Fruit fly (Drosophila melanogaster): ENCODE results near the gene lmd.

The lmd gene

dm6 chr3R:23028506-23028905 is 2.0 kb upstream of the lmd start:
- TF ChIP-seq CG8301 (tag; optimal IDR thresholded peaks at IDR 0.05) (peak; percentile 25), CG4496 (GFP tag; IDR thresholded peaks at IDR 0.05) (peak; percentile 43; the same call in 1 of the 3 replicates), CG9948 (tag; optimal IDR thresholded peaks at IDR 0.05) (no peak), Pif1A (GFP tag; optimal IDR thresholded peaks at IDR 0.05) (no peak), fd96Ca (GFP tag; IDR thresholded peaks at IDR 0.05) (0 out of 3 replicates have a peak, but pooled peaks have one; percentile 11), Ets98B (GFP tag; IDR thresholded peaks at IDR 0.05) (peak; percentile 49), CG14655 (GFP tag; optimal IDR thresholded peaks at IDR 0.05) (peak; percentile 34)

dm6 chr3R:23027428-23027813 is 908 bp upstream of the lmd start:
- TF ChIP-seq gl (tag; optimal IDR thresholded peaks at IDR 0.05): no peak
- no peak for TF ChIP-seq CG17806 (tag; optimal IDR thresholded peaks at IDR 0.05)
- TF ChIP-seq Ets98B (GFP tag; IDR thresholded peaks at IDR 0.05): no peak
- no peak for TF ChIP-seq Pif1B (GFP tag; optimal IDR thresholded peaks at IDR 0.05)
- no peak for TF ChIP-seq CG34367 (tag; optimal IDR thresholded peaks at IDR 0.05)
- no peak for TF ChIP-seq Pif1A (GFP tag; optimal IDR thresholded peaks at IDR 0.05)
- no peak for TF ChIP-seq Snoo (tag; optimal IDR thresholded peaks at IDR 0.05)
- TF ChIP-seq CG4496 (GFP tag; IDR thresholded peaks at IDR 0.05): peak; percentile 9; the same call in 1 of the 3 replicates
- peak; percentile 15 for TF ChIP-seq CG13204 (GFP tag; optimal IDR thresholded peaks at IDR 0.05)

DNA sequence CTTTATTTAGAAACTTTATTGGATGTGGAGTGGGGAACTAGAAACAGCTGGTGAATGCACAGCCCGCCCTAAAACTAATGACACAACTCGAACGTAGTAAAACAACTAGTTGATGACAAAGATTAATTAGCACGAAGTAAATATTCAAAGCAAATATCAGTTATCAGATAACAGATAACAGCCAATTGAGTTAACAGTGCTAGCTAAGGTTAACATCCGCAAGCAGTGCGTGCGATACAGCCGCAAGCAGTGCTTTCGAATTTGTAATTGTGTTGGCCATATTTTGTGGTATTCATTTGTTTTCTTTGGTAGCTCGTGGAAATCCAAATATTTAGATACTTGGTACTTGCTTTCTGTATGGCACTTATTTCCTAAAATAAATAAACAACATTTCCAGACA is 13.0 kb downstream of the lmd start:
- no peak for TF ChIP-seq Pif1B (GFP tag; optimal IDR thresholded peaks at IDR 0.05)
- no peak for TF ChIP-seq CG34367 (tag; optimal IDR thresholded peaks at IDR 0.05)
- TF ChIP-seq CG17806 (tag; optimal IDR thresholded peaks at IDR 0.05): no peak
- TF ChIP-seq EcR (GFP tag; optimal IDR thresholded peaks at IDR 0.05): no peak
- TF ChIP-seq gl (tag; optimal IDR thresholded peaks at IDR 0.05): no peak

dm6 chr3R:23012017-23012416 is 14.5 kb downstream of the lmd start, which contains the start of gene CG6688:
TSS of gene CG6688 (plus strand) at chr3R:23012412.
- TF ChIP-seq CG17806 (tag; optimal IDR thresholded peaks at IDR 0.05) (no peak), fd96Ca (GFP tag; IDR thresholded peaks at IDR 0.05) (0 out of 3 replicates have a peak, but pooled peaks have one; percentile 5)

- TF ChIP-seq Ets98B (GFP tag; IDR thresholded peaks at IDR 0.05) (peak; percentile 69), CG4496 (GFP tag; IDR thresholded peaks at IDR 0.05) (peak; percentile 65), gl (tag; optimal IDR thresholded peaks at IDR 0.05) (no peak), CG32121 (GFP tag; IDR thresholded peaks at IDR 0.05) (0 out of 2 replicates have a peak, but pooled peaks have one; percentile 17)
These were observed 16.1 kb downstream of the lmd start, which contains the start of gene CG34375 for dm6 chr3R:23010406-23010805. TSS of gene CG34375 (minus strand) at chr3R:23010562.

DNA sequence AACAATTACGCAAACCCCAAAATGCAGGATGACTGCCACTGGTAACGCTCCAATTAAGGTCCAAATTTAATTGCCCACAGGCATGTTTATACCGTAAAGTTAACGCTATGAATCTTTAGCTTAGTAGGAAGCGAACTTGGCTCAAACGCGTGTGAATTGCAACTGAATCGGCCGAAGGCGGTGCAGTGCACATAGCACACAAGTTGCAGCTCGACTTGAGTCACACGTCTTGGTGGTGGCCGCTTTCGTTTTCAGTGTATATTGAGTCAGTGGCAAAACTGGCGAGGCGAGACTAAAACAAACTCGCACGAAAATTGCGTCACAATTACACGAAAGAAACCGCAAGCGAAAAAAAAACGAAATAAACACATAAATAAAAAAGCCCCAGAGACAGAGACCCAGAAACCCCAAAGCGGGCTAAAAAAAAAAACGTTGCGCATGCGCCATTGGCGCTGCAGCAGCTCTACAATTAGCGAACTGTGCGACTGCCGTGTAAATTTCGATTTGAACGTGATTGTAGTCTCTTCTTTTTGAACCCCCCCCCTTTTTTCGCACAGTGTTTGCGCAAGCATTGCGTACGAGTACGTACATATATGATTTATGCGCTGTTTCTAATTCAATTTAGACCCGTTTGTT is 16.9 kb downstream of the lmd start:
- TF ChIP-seq CG32121 (GFP tag; IDR thresholded peaks at IDR 0.05): peak; percentile 83
- peak; percentile 14 for TF ChIP-seq CG8301 (tag; optimal IDR thresholded peaks at IDR 0.05)
- TF ChIP-seq rn (GFP tag; IDR thresholded peaks at IDR 0.05): peak; percentile 37; the same call in 1 of the 2 replicates
- peak; percentile 26 for TF ChIP-seq CG14655 (GFP tag; optimal IDR thresholded peaks at IDR 0.05)
- peak; percentile 50 for TF ChIP-seq CG12605 (GFP tag; IDR thresholded peaks at IDR 0.05)
- TF ChIP-seq CG34367 (tag; optimal IDR thresholded peaks at IDR 0.05): no peak
- TF ChIP-seq CG4496 (GFP tag; IDR thresholded peaks at IDR 0.05): peak; percentile 83
- TF ChIP-seq CG17806 (tag; optimal IDR thresholded peaks at IDR 0.05): no peak
- no peak for TF ChIP-seq Snoo (tag; optimal IDR thresholded peaks at IDR 0.05)
- peak; percentile 79 for TF ChIP-seq fd96Ca (GFP tag; IDR thresholded peaks at IDR 0.05)
- TF ChIP-seq Ets98B (GFP tag; IDR thresholded peaks at IDR 0.05): peak; percentile 77
- TF ChIP-seq Pif1A (GFP tag; optimal IDR thresholded peaks at IDR 0.05): peak; percentile 34

DNA sequence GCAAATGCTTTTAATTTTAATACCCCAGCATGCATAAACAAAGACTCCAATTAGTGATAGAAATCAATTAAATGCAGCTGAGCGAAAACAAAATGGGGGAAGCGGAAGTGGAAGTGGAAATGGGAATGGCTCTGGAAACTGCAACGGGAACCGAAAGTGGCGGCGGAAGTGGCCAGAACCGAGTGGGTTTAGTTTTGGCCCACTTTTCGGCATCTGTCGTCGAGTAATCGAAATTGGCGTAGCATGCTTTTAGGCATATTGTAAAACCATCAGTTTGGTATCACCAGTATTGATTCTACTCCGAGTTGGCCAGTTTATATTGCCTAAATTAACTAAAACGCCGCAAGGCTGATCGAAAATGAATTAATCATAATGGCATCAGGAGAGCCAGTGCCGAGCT is 22.4 kb downstream of the lmd start:
- TF ChIP-seq D1 (tag; optimal IDR thresholded peaks at IDR 0.05) (no peak), CG10348 (GFP tag; IDR thresholded peaks at IDR 0.05) (no peak), CG8159 (tag; optimal IDR thresholded peaks at IDR 0.05) (no peak), Ets98B (GFP tag; IDR thresholded peaks at IDR 0.05) (0 out of 2 replicates have a peak, but pooled peaks have one; percentile 11), Snoo (tag; optimal IDR thresholded peaks at IDR 0.05) (no peak), fd96Ca (GFP tag; IDR thresholded peaks at IDR 0.05) (peak; percentile 54; the same call in 2 of the 3 replicates), Pif1A (GFP tag; optimal IDR thresholded peaks at IDR 0.05) (no peak), CG12605 (GFP tag; IDR thresholded peaks at IDR 0.05) (no peak), CG9948 (tag; optimal IDR thresholded peaks at IDR 0.05) (no peak), CG13204 (GFP tag; optimal IDR thresholded peaks at IDR 0.05) (no peak), Pif1B (GFP tag; optimal IDR thresholded peaks at IDR 0.05) (no peak), rn (GFP tag; IDR thresholded peaks at IDR 0.05) (no peak), CG14655 (GFP tag; optimal IDR thresholded peaks at IDR 0.05) (no peak), CG34367 (tag; optimal IDR thresholded peaks at IDR 0.05) (no peak), CG17806 (tag; optimal IDR thresholded peaks at IDR 0.05) (no peak), CG4496 (GFP tag; IDR thresholded peaks at IDR 0.05) (peak; percentile 84), EcR (GFP tag; optimal IDR thresholded peaks at IDR 0.05) (no peak), CG8301 (tag; optimal IDR thresholded peaks at IDR 0.05) (no peak), CG32121 (GFP tag; IDR thresholded peaks at IDR 0.05) (no peak), CG15710 (tag; optimal IDR thresholded peaks at IDR 0.05) (no peak), gl (tag; optimal IDR thresholded peaks at IDR 0.05) (no peak)

Measured in whole organism, pupa.